Worm (Caenorhabditis elegans): ENCODE measurements around the gene Y102E9.6.

Y102E9.6 gene

ce11 chrIII:6736566-6736965 is at the start of gene Y102E9.6:
Y102E9.6 (minus strand) TSS chrIII:6736666.
- TF ChIP-seq him-1 (tag; optimal IDR thresholded peaks at IDR 0.05) (no peak), W03F9.2 (tag; optimal IDR thresholded peaks at IDR 0.05) (no peak), dao-5 (tag; optimal IDR thresholded peaks at IDR 0.05) (no peak)

- TF ChIP-seq dao-5 (tag; optimal IDR thresholded peaks at IDR 0.05) (no peak), him-1 (tag; optimal IDR thresholded peaks at IDR 0.05) (no peak), W03F9.2 (tag; optimal IDR thresholded peaks at IDR 0.05) (no peak)
These were observed 20.3 kb upstream of the Y102E9.6 start for ce11 chrIII:6756769-6757168.

- TF ChIP-seq him-1 (tag; optimal IDR thresholded peaks at IDR 0.05) (no peak), W03F9.2 (tag; optimal IDR thresholded peaks at IDR 0.05) (no peak), dao-5 (tag; optimal IDR thresholded peaks at IDR 0.05) (no peak)
These were observed 16.1 kb upstream of the Y102E9.6 start for ce11 chrIII:6752612-6753011.

ce11 chrIII:6746668-6747067 is 10.2 kb upstream of the Y102E9.6 start:
- TF ChIP-seq him-1 (tag; optimal IDR thresholded peaks at IDR 0.05), result no peak
- no peak for TF ChIP-seq dao-5 (tag; optimal IDR thresholded peaks at IDR 0.05)
- TF ChIP-seq W03F9.2 (tag; optimal IDR thresholded peaks at IDR 0.05), result no peak

- TF ChIP-seq dao-5 (tag; optimal IDR thresholded peaks at IDR 0.05) (no peak), W03F9.2 (tag; optimal IDR thresholded peaks at IDR 0.05) (no peak), him-1 (tag; optimal IDR thresholded peaks at IDR 0.05) (no peak)
These were observed 9.5 kb upstream of the Y102E9.6 start, which contains the start of gene dig-1 for ce11 chrIII:6746008-6746407. dig-1 (plus strand) TSS chrIII:6746308.

ce11 chrIII:6742597-6742996 is 6.1 kb upstream of the Y102E9.6 start:
- no peak for TF ChIP-seq W03F9.2 (tag; optimal IDR thresholded peaks at IDR 0.05)
- TF ChIP-seq dao-5 (tag; optimal IDR thresholded peaks at IDR 0.05), result no peak
- TF ChIP-seq him-1 (tag; optimal IDR thresholded peaks at IDR 0.05), result no peak

ce11 chrIII:6740072-6740471 is 3.6 kb upstream of the Y102E9.6 start:
- TF ChIP-seq him-1 (tag; optimal IDR thresholded peaks at IDR 0.05) (no peak), dao-5 (tag; optimal IDR thresholded peaks at IDR 0.05) (no peak), W03F9.2 (tag; optimal IDR thresholded peaks at IDR 0.05) (no peak)

ce11 chrIII:6736971-6737370 is 505 bp upstream of the Y102E9.6 start, which contains the start of gene K07E12.2:
K07E12.2 (plus strand) TSS chrIII:6737271.
- TF ChIP-seq dao-5 (tag; optimal IDR thresholded peaks at IDR 0.05) (no peak), him-1 (tag; optimal IDR thresholded peaks at IDR 0.05) (no peak), W03F9.2 (tag; optimal IDR thresholded peaks at IDR 0.05) (no peak)

ce11 chrIII:6734420-6734819 is 2.0 kb downstream of the Y102E9.6 start, which contains the start of gene Y102E9.3:
Y102E9.3 (minus strand) TSS chrIII:6734520.
- TF ChIP-seq him-1 (tag; optimal IDR thresholded peaks at IDR 0.05), result no peak
- no peak for TF ChIP-seq W03F9.2 (tag; optimal IDR thresholded peaks at IDR 0.05)
- TF ChIP-seq dao-5 (tag; optimal IDR thresholded peaks at IDR 0.05), result no peak

- no peak for TF ChIP-seq dao-5 (tag; optimal IDR thresholded peaks at IDR 0.05)
- no peak for TF ChIP-seq W03F9.2 (tag; optimal IDR thresholded peaks at IDR 0.05)
- TF ChIP-seq him-1 (tag; optimal IDR thresholded peaks at IDR 0.05), result no peak
These were observed 5.2 kb downstream of the Y102E9.6 start for ce11 chrIII:6731285-6731684.

- TF ChIP-seq W03F9.2 (tag; optimal IDR thresholded peaks at IDR 0.05) (no peak), dao-5 (tag; optimal IDR thresholded peaks at IDR 0.05) (no peak), him-1 (tag; optimal IDR thresholded peaks at IDR 0.05) (no peak)
These were observed 6.1 kb downstream of the Y102E9.6 start, which contains the start of the genes Y102E9.5 and odr-4 for ce11 chrIII:6730185-6730850. Y102E9.5 (minus strand) TSS chrIII:6730285. odr-4 (plus strand) TSS chrIII:6730800.

- no peak for TF ChIP-seq him-1 (tag; optimal IDR thresholded peaks at IDR 0.05)
- TF ChIP-seq W03F9.2 (tag; optimal IDR thresholded peaks at IDR 0.05), result no peak
- no peak for TF ChIP-seq dao-5 (tag; optimal IDR thresholded peaks at IDR 0.05)
These were observed 11.0 kb downstream of the Y102E9.6 start, which contains the start of gene wdr-4 for ce11 chrIII:6725489-6725888. wdr-4 (plus strand) TSS chrIII:6725789.

ce11 chrIII:6723089-6723488 is 13.4 kb downstream of the Y102E9.6 start, which contains the start of gene F37A4.1:
F37A4.1 (plus strand) TSS chrIII:6723389.
- TF ChIP-seq dao-5 (tag; optimal IDR thresholded peaks at IDR 0.05), result no peak

- TF ChIP-seq W03F9.2 (tag; optimal IDR thresholded peaks at IDR 0.05) (no peak), dao-5 (tag; optimal IDR thresholded peaks at IDR 0.05) (no peak), him-1 (tag; optimal IDR thresholded peaks at IDR 0.05) (no peak)
These were observed 14.2 kb downstream of the Y102E9.6 start, which contains the start of the genes bath-41 and F37A4.2 for ce11 chrIII:6722208-6722679. bath-41 (minus strand) TSS chrIII:6722258. F37A4.2 (plus strand) TSS chrIII:6722454.
